Fruit fly (Drosophila melanogaster) S2 (cell line): ENCODE data around the gene CG43293.
"Not testable (repeated sequence)": the region's sequence is repeated elsewhere in the genome, so short reads cannot be mapped to it uniquely, and the experiment has no call there.

ENCODE experiments used
- CG8478 ChIP-seq: fragments of >200 bp; optimal IDR thresholded peaks from 2 replicates; lab custom pipeline; 2018
- CTCF ChIP-seq, 2 experiments: fragments of >200 bp; optimal IDR thresholded peaks; 2 replicates each; lab custom pipeline; 2018

The CG43293 gene

dm6 chr3L:6184884-6185438 lies at the start of gene CG43293, which contains the start of gene D19B:
TSS of gene CG43293 (plus strand) at chr3L:6185189.
TSS of gene D19B (minus strand) at chr3L:6184920.
- TF ChIP-seq CG8478: no peak
- peak; percentile 30 to 53 for TF ChIP-seq CTCF (optimal IDR thresholded peaks at IDR 0.05; lab: Kevin White, UChicago)

- TF ChIP-seq CG8478: no peak
- no peak for TF ChIP-seq CTCF (optimal IDR thresholded peaks at IDR 0.05; lab: Kevin White, UChicago)
Measured at dm6 chr3L:6136691-6137090, 48.3 kb upstream of the CG43293 start, which contains the start of gene Lcp65Af. TSS of gene Lcp65Af (minus strand) at chr3L:6136791.

DNA sequence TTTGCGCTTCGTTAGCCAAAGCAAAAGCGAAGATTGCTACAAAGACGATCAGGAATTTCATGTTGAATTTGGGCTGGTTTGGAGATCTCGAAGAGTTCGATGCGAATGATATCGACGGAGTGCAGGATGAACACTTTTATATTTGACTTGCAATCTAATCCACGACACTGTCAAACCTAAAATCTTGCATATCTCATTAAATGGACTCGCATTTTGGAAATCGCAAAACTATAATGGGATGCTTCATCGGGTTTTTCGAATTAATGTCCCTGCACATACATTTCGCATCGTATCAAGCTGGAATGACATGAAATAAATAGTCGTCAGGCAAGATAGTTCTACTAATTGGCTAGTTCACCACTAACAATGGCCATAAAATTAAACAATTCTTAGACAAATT lies 47.0 kb upstream of the CG43293 start, which contains the start of gene Lcp65Ae:
TSS of gene Lcp65Ae (minus strand) at position 101 of the 400 bp plus-strand sequence.
- TF ChIP-seq CTCF (optimal IDR thresholded peaks at IDR 0.05; lab: Kevin White, UChicago) (no peak), CG8478 (no peak)

DNA sequence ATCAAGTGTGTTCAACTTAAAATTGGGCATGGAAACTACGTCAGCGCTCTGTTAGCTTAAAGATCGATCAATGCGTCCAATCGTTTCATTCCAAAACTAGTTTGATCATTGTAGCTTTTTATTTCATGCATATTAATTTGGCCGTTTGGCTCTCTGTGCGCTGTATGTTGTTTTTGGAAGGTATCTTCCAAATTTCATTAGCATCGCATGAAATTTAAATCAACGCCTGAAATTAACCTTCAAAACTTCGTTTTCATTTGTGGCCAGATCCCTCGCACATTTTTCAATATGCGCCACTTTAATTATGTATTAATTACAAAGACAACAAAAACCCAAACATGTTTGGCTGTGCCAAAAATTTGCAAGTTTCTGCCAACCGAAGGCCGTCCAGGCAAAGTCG lies 46.4 kb upstream of the CG43293 start:
- no peak for TF ChIP-seq CTCF (optimal IDR thresholded peaks at IDR 0.05; lab: Kevin White, UChicago)
- TF ChIP-seq CG8478: no peak

DNA sequence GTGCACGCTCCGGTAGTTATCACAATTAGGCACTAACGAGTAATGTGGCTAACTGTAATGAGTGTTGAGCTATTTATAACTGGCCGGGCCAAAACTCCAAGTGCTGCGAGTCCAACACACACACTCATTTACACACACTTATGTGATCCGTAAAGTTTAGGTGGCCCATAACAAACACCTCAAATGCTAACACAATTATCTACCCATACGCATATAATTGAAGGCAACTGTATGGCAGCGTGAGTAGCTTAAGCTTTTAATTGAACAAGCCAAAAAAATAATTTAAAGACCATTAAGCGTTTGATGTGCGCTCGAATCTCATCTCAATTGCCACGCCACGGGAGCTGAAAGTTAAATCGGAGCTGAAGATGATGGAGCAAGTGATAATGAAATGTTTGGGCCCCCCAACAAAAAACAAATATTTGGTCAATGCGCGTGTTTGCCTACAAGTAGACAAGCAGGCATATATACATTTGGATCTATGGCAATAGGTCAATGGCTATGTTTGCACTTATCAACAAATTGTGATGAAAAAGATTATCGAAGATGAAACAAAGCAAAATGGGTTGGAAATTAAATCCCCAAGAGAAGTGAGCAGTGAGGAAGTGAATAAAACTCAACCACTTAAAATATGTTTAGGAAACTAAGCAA lies 44.9 kb upstream of the CG43293 start, which contains the start of gene Cpr65Av:
TSS of gene Cpr65Av (minus strand) at position 51 of the 651 bp plus-strand sequence.
- no peak for TF ChIP-seq CG8478
- TF ChIP-seq CTCF (optimal IDR thresholded peaks at IDR 0.05; lab: Kevin White, UChicago): no peak

DNA sequence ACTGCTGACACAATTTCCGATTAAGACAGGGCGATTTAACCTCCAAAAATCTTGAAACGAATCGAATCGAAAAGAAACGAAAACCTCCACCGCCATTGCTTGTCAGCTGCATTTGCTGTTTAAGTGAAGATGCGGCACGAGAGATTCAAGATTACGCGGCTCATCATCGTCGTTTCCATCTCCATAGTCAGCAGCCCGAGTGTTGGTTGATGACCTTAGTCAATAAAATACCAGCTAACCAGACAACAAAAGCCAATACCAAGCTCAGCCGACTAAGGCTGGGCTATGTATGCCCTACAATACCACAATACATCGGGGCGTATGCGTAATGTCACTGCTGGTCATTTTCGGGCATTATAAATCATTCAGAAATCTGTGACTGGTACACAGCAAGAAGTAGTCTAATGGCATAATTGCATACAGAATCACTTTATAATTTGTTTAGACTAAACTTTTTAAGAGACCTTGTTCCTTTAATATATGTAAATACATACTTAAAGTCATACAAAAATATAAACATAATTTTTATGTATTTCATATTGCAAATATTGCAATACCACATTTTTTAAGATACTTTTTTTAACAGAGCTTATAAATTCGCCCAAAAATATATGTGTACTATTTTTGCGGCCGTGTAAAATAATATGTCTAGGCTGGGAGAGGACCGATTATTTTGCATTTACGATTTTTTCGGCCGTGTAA lies 44.1 kb upstream of the CG43293 start:
- TF ChIP-seq CG8478 (no peak), CTCF (optimal IDR thresholded peaks at IDR 0.05; lab: Kevin White, UChicago) (no peak)

- TF ChIP-seq CTCF (optimal IDR thresholded peaks at IDR 0.05; lab: Kevin White, UChicago) (no peak), CG8478 (no peak)
Measured at dm6 chr3L:6141538-6141937, 43.5 kb upstream of the CG43293 start.

DNA sequence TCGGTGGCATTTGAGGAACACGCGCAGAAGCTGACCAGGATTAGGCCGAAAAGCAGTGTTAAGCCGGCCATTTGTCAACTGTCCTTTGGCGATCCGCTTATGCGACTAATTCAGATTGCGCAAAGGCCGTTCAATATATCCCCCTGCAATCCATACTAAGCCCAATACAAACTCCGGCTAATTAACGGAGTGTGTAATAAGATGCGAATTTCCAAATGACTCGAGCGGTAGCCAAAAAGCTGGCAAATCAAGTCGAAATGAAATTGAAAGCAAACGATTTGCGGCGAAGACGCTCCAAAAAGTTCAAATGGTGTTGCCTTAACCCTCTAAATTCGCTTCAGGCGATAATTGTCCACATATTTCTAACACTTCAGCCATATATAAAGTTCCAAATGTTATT lies 42.7 kb upstream of the CG43293 start, which contains the start of gene Cpr65Aw:
TSS of gene Cpr65Aw (minus strand) at position 101 of the 400 bp plus-strand sequence.
- no peak for TF ChIP-seq CTCF (optimal IDR thresholded peaks at IDR 0.05; lab: Kevin White, UChicago)
- TF ChIP-seq CG8478: no peak

DNA sequence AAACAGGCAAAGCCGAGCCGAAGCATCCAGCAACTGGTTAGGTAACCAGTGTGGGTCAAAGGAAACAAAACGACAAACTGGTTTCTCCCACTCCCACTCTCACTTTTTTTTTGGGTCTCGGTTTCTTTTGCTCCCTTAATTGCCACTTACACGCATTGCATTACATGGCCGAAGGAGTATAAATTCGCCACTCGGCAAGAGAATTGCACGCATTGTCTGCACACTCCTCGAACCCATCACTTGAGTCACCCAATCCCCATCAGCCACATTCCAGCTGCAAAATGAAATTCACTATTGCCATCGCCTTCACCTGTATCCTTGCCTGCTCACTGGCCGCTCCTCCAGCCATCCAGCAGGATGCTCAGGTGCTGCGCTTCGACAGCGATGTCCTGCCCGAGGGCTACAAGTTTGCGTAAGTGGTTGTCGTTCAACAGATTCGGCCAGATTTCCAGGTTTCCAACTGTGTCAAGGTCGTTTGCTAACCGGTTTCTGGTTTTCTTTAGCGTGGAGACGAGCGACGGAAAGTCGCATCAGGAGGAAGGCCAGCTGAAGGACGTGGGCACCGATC lies 41.7 kb upstream of the CG43293 start, which contains the start of gene Lcp65Ad:
TSS of gene Lcp65Ad (plus strand) at position 208 of the 568 bp plus-strand sequence.
- TF ChIP-seq CTCF (optimal IDR thresholded peaks at IDR 0.05; lab: Kevin White, UChicago) (no peak), CG8478 (no peak)

- TF ChIP-seq CG8478: no peak
- TF ChIP-seq CTCF (optimal IDR thresholded peaks at IDR 0.05; lab: Kevin White, UChicago): no peak
Measured at dm6 chr3L:6144769-6145220, 40.2 kb upstream of the CG43293 start, which contains the start of gene Lcp65Ac. TSS of gene Lcp65Ac (plus strand) at chr3L:6144819.

DNA sequence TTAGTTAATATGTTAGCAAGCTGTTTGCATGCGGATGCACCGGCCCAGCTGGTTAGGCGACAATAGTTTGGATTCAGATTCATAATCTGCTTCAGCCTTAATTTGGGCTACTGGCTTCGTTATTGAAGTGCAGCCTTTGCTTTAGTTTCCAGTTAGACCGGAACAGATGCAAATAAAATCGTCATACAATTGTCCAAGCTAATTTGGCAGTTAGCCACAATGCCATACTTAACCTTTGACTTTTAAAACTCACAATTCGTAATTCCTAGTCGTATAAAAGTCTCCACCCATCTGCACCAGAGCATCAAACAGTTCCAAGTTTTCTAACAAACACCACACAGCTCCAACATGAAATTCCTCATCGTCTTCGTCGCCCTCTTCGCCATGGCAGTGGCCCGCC lies 38.6 kb upstream of the CG43293 start, which contains the start of gene Lcp65Ab2:
TSS of gene Lcp65Ab2 (plus strand) at position 301 of the 400 bp plus-strand sequence.
- TF ChIP-seq CTCF (optimal IDR thresholded peaks at IDR 0.05; lab: Kevin White, UChicago); CG8478: not testable (repeated sequence)

- not testable (repeated sequence) for TF ChIP-seq CG8478; CTCF (optimal IDR thresholded peaks at IDR 0.05; lab: Kevin White, UChicago)
Measured at dm6 chr3L:6147887-6148286, 37.1 kb upstream of the CG43293 start, which contains the start of gene Cpr65Ax1. TSS of gene Cpr65Ax1 (minus strand) at chr3L:6147987.

dm6 chr3L:6149248-6149647 lies 35.7 kb upstream of the CG43293 start, which contains the start of gene Lcp65Ab1:
TSS of gene Lcp65Ab1 (plus strand) at chr3L:6149548.
- TF ChIP-seq CTCF (optimal IDR thresholded peaks at IDR 0.05; lab: Kevin White, UChicago); CG8478: not testable (repeated sequence)

- TF ChIP-seq CG8478; CTCF (optimal IDR thresholded peaks at IDR 0.05; lab: Kevin White, UChicago): not testable (repeated sequence)
Measured at dm6 chr3L:6150757-6151354, 34.1 kb upstream of the CG43293 start, which contains the start of the genes Cpr65Ax2 and Lcp65Aa. TSS of gene Cpr65Ax2 (minus strand) at chr3L:6150857. TSS of gene Lcp65Aa (plus strand) at chr3L:6151304.
